Fruit fly (Drosophila melanogaster) whole organism, prepupa: ENCODE measurements around the gene Mabi.

Experiments used
- Blimp-1 ChIP-seq: fragments of 200-800 bp; sonication (Bioruptor generic); optimal IDR thresholded peaks from 3 replicates; lab custom pipeline; 2017; ENCODE audit warnings: missing biosample characterization, missing genetic modification characterization, mild to moderate bottlenecking, moderate library complexity, missing genetic modification reagents
- CG10631 ChIP-seq: fragments of 200-800 bp; sonication (Bioruptor generic); optimal IDR thresholded peaks from 2 replicates; lab custom pipeline; 2016; ENCODE audit warnings: missing biosample characterization, missing genetic modification characterization
- CG10669 ChIP-seq: fragments of 200-800 bp; sonication (Bioruptor generic); optimal IDR thresholded peaks from 3 replicates; lab custom pipeline; 2018; ENCODE audit warnings: missing biosample characterization, mild to moderate bottlenecking, missing genetic modification characterization, moderate library complexity
- CG11294 ChIP-seq: fragments of 200-800 bp; sonication (Bioruptor generic); IDR thresholded peaks from 2 replicates; pipeline ENCODE4 v1.3.6; 2022; ENCODE audit warnings: missing biosample characterization, missing genetic modification characterization
- CG11762 ChIP-seq: fragments of 200-800 bp; sonication (Bioruptor generic); optimal IDR thresholded peaks from 3 replicates; lab custom pipeline; 2016; ENCODE audit warnings: missing biosample characterization, missing genetic modification characterization; ENCODE audit not compliant: insufficient read depth
- CG11902 ChIP-seq: fragments of 200-800 bp; sonication (Bioruptor generic); optimal IDR thresholded peaks from 3 replicates; lab custom pipeline; 2016; ENCODE audit warnings: missing biosample characterization, missing genetic modification characterization
- CG15336 ChIP-seq: fragments of 200-800 bp; sonication (Bioruptor generic); IDR thresholded peaks from 2 replicates; pipeline ENCODE4 v1.3.6; 2022; ENCODE audit warnings: missing biosample characterization, missing genetic modification characterization
- CG1621 ChIP-seq: fragments of 200-800 bp; sonication (Bioruptor generic); optimal IDR thresholded peaks from 3 replicates; lab custom pipeline; 2018; ENCODE audit warnings: missing biosample characterization, mild to moderate bottlenecking, missing genetic modification characterization
- CG16779 ChIP-seq: fragments of 200-800 bp; sonication (Bioruptor generic); optimal IDR thresholded peaks from 3 replicates; lab custom pipeline; 2017; ENCODE audit warnings: missing biosample characterization, mild to moderate bottlenecking, missing genetic modification characterization
- CG31627 ChIP-seq: fragments of 200-800 bp; sonication (Bioruptor generic); optimal IDR thresholded peaks from 3 replicates; lab custom pipeline; 2016; ENCODE audit warnings: missing biosample characterization, missing genetic modification characterization
- CG32006 ChIP-seq: fragments of 200-800 bp; sonication (Bioruptor generic); optimal IDR thresholded peaks from 3 replicates; lab custom pipeline; 2017; ENCODE audit warnings: missing biosample characterization, mild to moderate bottlenecking, missing genetic modification characterization
- CG34406 ChIP-seq: fragments of 200-800 bp; sonication (Bioruptor generic); optimal IDR thresholded peaks from 3 replicates; lab custom pipeline; 2016; ENCODE audit warnings: missing biosample characterization, missing genetic modification characterization
- CG6163 ChIP-seq: fragments of 200-800 bp; sonication (Bioruptor generic); IDR thresholded peaks from 3 replicates; pipeline ENCODE4 v1.3.6; 2022; ENCODE audit warnings: missing biosample characterization, missing genetic modification characterization
- CG6276 ChIP-seq: fragments of 200-800 bp; sonication (Bioruptor generic); optimal IDR thresholded peaks from 2 replicates; lab custom pipeline; 2017; ENCODE audit warnings: missing biosample characterization, mild to moderate bottlenecking, missing genetic modification characterization
- CG6792 ChIP-seq: fragments of 200-800 bp; sonication (Bioruptor generic); optimal IDR thresholded peaks from 3 replicates; lab custom pipeline; 2016; ENCODE audit warnings: missing biosample characterization, missing genetic modification characterization
- CG6808 ChIP-seq: fragments of 200-800 bp; sonication (Bioruptor generic); optimal IDR thresholded peaks from 3 replicates; lab custom pipeline; 2017; ENCODE audit warnings: missing biosample characterization, missing genetic modification characterization, mild to moderate bottlenecking, moderate library complexity, missing genetic modification reagents
- CG6854 ChIP-seq: fragments of 200-800 bp; sonication (Bioruptor generic); optimal IDR thresholded peaks from 2 replicates; lab custom pipeline; 2017; ENCODE audit warnings: missing biosample characterization, mild to moderate bottlenecking, missing genetic modification characterization
- CG7368 ChIP-seq: fragments of 200-800 bp; sonication (Bioruptor generic); optimal IDR thresholded peaks from 3 replicates; lab custom pipeline; 2016; ENCODE audit warnings: missing biosample characterization, missing genetic modification characterization
- CG8119 ChIP-seq: fragments of 200-800 bp; sonication (Bioruptor generic); IDR thresholded peaks from 3 replicates; pipeline ENCODE4 v1.3.6; 2022; ENCODE audit warnings: missing biosample characterization, missing genetic modification characterization
- CG8319 ChIP-seq: fragments of 200-800 bp; sonication (Bioruptor generic); optimal IDR thresholded peaks from 3 replicates; lab custom pipeline; 2016; ENCODE audit warnings: missing biosample characterization, missing genetic modification characterization
- CG8632 ChIP-seq: fragments of 200-800 bp; sonication (Bioruptor generic); optimal IDR thresholded peaks from 3 replicates; lab custom pipeline; 2016; ENCODE audit warnings: missing biosample characterization, missing genetic modification characterization
- Eip75B ChIP-seq: fragments of 200-800 bp; sonication (Bioruptor generic); optimal IDR thresholded peaks from 3 replicates; lab custom pipeline; 2016; ENCODE audit warnings: missing biosample characterization, missing genetic modification characterization
- Ets21C ChIP-seq: fragments of 200-800 bp; sonication (Bioruptor generic); optimal IDR thresholded peaks from 3 replicates; lab custom pipeline; 2016; ENCODE audit warnings: missing biosample characterization, missing genetic modification characterization
- Ets96B ChIP-seq: fragments of 200-800 bp; optimal IDR thresholded peaks from 2 replicates; lab custom pipeline; 2019; ENCODE audit warnings: missing biosample characterization, mild to moderate bottlenecking, missing genetic modification characterization, moderate library complexity
- Gug ChIP-seq: fragments of 200-800 bp; sonication (Bioruptor generic); IDR thresholded peaks from 2 replicates; pipeline ENCODE4 v1.3.6; 2022; ENCODE audit warnings: missing biosample characterization, missing genetic modification characterization
- Hr39 ChIP-seq: fragments of 200-800 bp; sonication (Bioruptor generic); optimal IDR thresholded peaks from 2 replicates; lab custom pipeline; 2016; ENCODE audit warnings: missing biosample characterization, missing genetic modification characterization
- Hr4 ChIP-seq: fragments of 200-800 bp; sonication (Bioruptor generic); optimal IDR thresholded peaks from 3 replicates; lab custom pipeline; 2016; ENCODE audit warnings: missing biosample characterization, missing genetic modification characterization
- OdsH ChIP-seq: fragments of 200-800 bp; sonication (Bioruptor generic); optimal IDR thresholded peaks from 3 replicates; lab custom pipeline; 2016; ENCODE audit warnings: missing biosample characterization, missing genetic modification characterization
- Sox102F ChIP-seq: fragments of 200-800 bp; sonication (Bioruptor generic); optimal IDR thresholded peaks from 2 replicates; lab custom pipeline; 2016; ENCODE audit warnings: missing biosample characterization, mild to moderate bottlenecking, missing genetic modification characterization
- Sox14 ChIP-seq: fragments of 200-800 bp; sonication (Bioruptor generic); optimal IDR thresholded peaks from 3 replicates; lab custom pipeline; 2016; ENCODE audit warnings: missing biosample characterization, missing genetic modification characterization
- Sox15 ChIP-seq: fragments of 200-800 bp; sonication (Bioruptor generic); optimal IDR thresholded peaks from 3 replicates; lab custom pipeline; 2016; ENCODE audit warnings: missing biosample characterization, missing genetic modification characterization
- achi ChIP-seq: fragments of 200-800 bp; sonication (Bioruptor generic); optimal IDR thresholded peaks from 3 replicates; lab custom pipeline; 2016; ENCODE audit warnings: missing biosample characterization, missing genetic modification characterization
- acj6 ChIP-seq: fragments of 200-800 bp; sonication (Bioruptor generic); optimal IDR thresholded peaks from 3 replicates; lab custom pipeline; 2016; ENCODE audit warnings: missing biosample characterization, missing genetic modification characterization
- cyc ChIP-seq: fragments of 200-800 bp; sonication (Bioruptor generic); optimal IDR thresholded peaks from 3 replicates; lab custom pipeline; 2016; ENCODE audit warnings: missing biosample characterization, missing genetic modification characterization
- dsx ChIP-seq: fragments of 200-800 bp; optimal IDR thresholded peaks from 3 replicates; lab custom pipeline; 2019; ENCODE audit warnings: missing biosample characterization, mild to moderate bottlenecking, missing genetic modification characterization, moderate library complexity; ENCODE audit not compliant: poor library complexity, severe bottlenecking
- eg ChIP-seq: fragments of 200-800 bp; sonication (Bioruptor generic); IDR thresholded peaks from 3 replicates; pipeline ENCODE4 v1.3.6; 2022; ENCODE audit warnings: missing biosample characterization, missing genetic modification characterization
- esn ChIP-seq: fragments of 200-800 bp; sonication (Bioruptor generic); optimal IDR thresholded peaks from 2 replicates; lab custom pipeline; 2016; ENCODE audit warnings: missing biosample characterization, mild to moderate bottlenecking, missing genetic modification characterization, moderate library complexity
- fd59A ChIP-seq: fragments of 200-800 bp; sonication (Bioruptor generic); optimal IDR thresholded peaks from 2 replicates; lab custom pipeline; 2017; ENCODE audit warnings: missing biosample characterization, mild to moderate bottlenecking, missing genetic modification characterization, missing genetic modification reagents
- fd85E ChIP-seq: fragments of 200-800 bp; sonication (Bioruptor generic); optimal IDR thresholded peaks from 3 replicates; lab custom pipeline; 2016; ENCODE audit warnings: missing biosample characterization, missing genetic modification characterization
- fkh ChIP-seq: fragments of 200-800 bp; sonication (Bioruptor generic); optimal IDR thresholded peaks from 3 replicates; lab custom pipeline; 2017; ENCODE audit warnings: missing biosample characterization, mild to moderate bottlenecking, missing genetic modification characterization, moderate library complexity
- lz ChIP-seq: fragments of 200-800 bp; sonication (Bioruptor generic); optimal IDR thresholded peaks from 3 replicates; lab custom pipeline; 2016; ENCODE audit warnings: missing biosample characterization, missing genetic modification characterization
- net ChIP-seq: fragments of 200-800 bp; sonication (Bioruptor generic); optimal IDR thresholded peaks from 3 replicates; lab custom pipeline; 2016; ENCODE audit warnings: missing biosample characterization, missing genetic modification characterization
- pdm3 ChIP-seq: fragments of 200-800 bp; sonication (Bioruptor generic); optimal IDR thresholded peaks from 3 replicates; lab custom pipeline; 2016; ENCODE audit warnings: missing biosample characterization, missing genetic modification characterization
- salr ChIP-seq, 2 experiments: fragments of 200-800 bp; sonication (Bioruptor generic); optimal IDR thresholded peaks; 3 replicates each; lab custom pipeline; 2016 to 2018; ENCODE audit warnings: missing biosample characterization in 2 of 2, missing genetic modification characterization in 2 of 2, mild to moderate bottlenecking in 1 of 2
- spab ChIP-seq: fragments of 200-800 bp; sonication (Bioruptor generic); optimal IDR thresholded peaks from 2 replicates; lab custom pipeline; 2017; ENCODE audit warnings: missing biosample characterization, mild to moderate bottlenecking, missing genetic modification characterization, missing genetic modification reagents
- svp ChIP-seq: fragments of 200-800 bp; sonication (Bioruptor generic); peaks from one replicate; lab custom pipeline; 2016; ENCODE audit warnings: missing biosample characterization, missing genetic modification characterization
- topi ChIP-seq: fragments of 200-800 bp; sonication (Bioruptor generic); optimal IDR thresholded peaks from 3 replicates; lab custom pipeline; 2016; ENCODE audit warnings: missing biosample characterization, missing genetic modification characterization
- vri ChIP-seq: fragments of 200-800 bp; sonication (Bioruptor generic); optimal IDR thresholded peaks from 3 replicates; lab custom pipeline; 2016; ENCODE audit warnings: missing biosample characterization, mild to moderate bottlenecking, missing genetic modification characterization

The Mabi gene

dm6 chr2L:13268040-13268652 is 33.7 kb upstream of the Mabi start (continued):
- TF ChIP-seq Ets21C (GFP tag; lab: Kevin White, UChicago) (no peak), CG7368 (GFP tag; lab: Kevin White, UChicago) (no peak), esn (GFP tag; lab: Kevin White, UChicago) (no peak), CG32006 (GFP tag; lab: Kevin White, UChicago) (peak; percentile 72), CG8319 (GFP tag; lab: Kevin White, UChicago) (no peak), CG1621 (tag; lab: Kevin White, UChicago) (peak; percentile 4), CG8119 (GFP tag; lab: Robert Waterston, UW) (peak; percentile 72), Hr4 (GFP tag; lab: Kevin White, UChicago) (no peak), CG11762 (GFP tag; lab: Kevin White, UChicago) (no peak), CG11902 (GFP tag; lab: Kevin White, UChicago) (no peak), fd59A (no peak), topi (no peak), Gug (GFP tag; lab: Robert Waterston, UW) (peak; percentile 31; the same call in 1 of the 2 replicates), fkh (GFP tag; lab: Kevin White, UChicago) (no peak), Hr39 (GFP tag; lab: Kevin White, UChicago) (no peak), CG6792 (no peak), spab (GFP tag; lab: Kevin White, UChicago) (peak; percentile 33), CG10631 (peak; percentile 51), cyc (no peak), CG6276 (peak; percentile 25), CG34406 (no peak), CG6808 (GFP tag; lab: Kevin White, UChicago) (peak; percentile 51), Sox15 (GFP tag; lab: Kevin White, UChicago) (no peak), lz (GFP tag; lab: Kevin White, UChicago) (no peak)

dm6 chr2L:13266627-13267026 is 32.2 kb upstream of the Mabi start:
- TF ChIP-seq CG6808 (GFP tag; lab: Kevin White, UChicago) (peak; percentile 21), Blimp-1 (no peak), CG32006 (GFP tag; lab: Kevin White, UChicago) (peak; percentile 17), net (GFP tag; lab: Kevin White, UChicago) (no peak), dsx (GFP tag; lab: Kevin White, UChicago) (no peak), cyc (no peak), Gug (GFP tag; lab: Robert Waterston, UW) (no peak), CG34406 (no peak), pdm3 (GFP tag; lab: Kevin White, UChicago) (no peak), CG6276 (no peak), CG16779 (no peak), Ets96B (tag; lab: Kevin White, UChicago) (no peak), Sox102F (no peak), Eip75B (GFP tag; lab: Kevin White, UChicago) (no peak), eg (GFP tag; lab: Robert Waterston, UW) (peak; percentile 47; the same call in 1 of the 3 replicates), CG11762 (GFP tag; lab: Kevin White, UChicago) (no peak), Sox14 (GFP tag; lab: Kevin White, UChicago) (no peak), fd59A (no peak), CG11902 (GFP tag; lab: Kevin White, UChicago) (no peak), CG1621 (tag; lab: Kevin White, UChicago) (peak; percentile 41), vri (no peak), lz (GFP tag; lab: Kevin White, UChicago) (no peak), CG6163 (GFP tag; lab: Robert Waterston, UW) (no peak), CG7368 (GFP tag; lab: Kevin White, UChicago) (no peak), Hr4 (GFP tag; lab: Kevin White, UChicago) (no peak), CG8632 (no peak), Sox15 (GFP tag; lab: Kevin White, UChicago) (no peak), fd85E (GFP tag; lab: Kevin White, UChicago) (no peak), fkh (GFP tag; lab: Kevin White, UChicago) (no peak), svp (GFP tag; lab: Kevin White, UChicago) (no peak), CG11294 (no peak), CG31627 (GFP tag; lab: Kevin White, UChicago) (no peak), salr (GFP tag; optimal IDR thresholded peaks at IDR 0.05; lab: Kevin White, UChicago) (no peak), CG15336 (GFP tag; lab: Robert Waterston, UW) (no peak; the same call in 1 of the 2 replicates), CG10669 (no peak), achi (GFP tag; lab: Kevin White, UChicago) (no peak), OdsH (GFP tag; lab: Kevin White, UChicago) (no peak), CG6854 (GFP tag; lab: Kevin White, UChicago) (no peak), acj6 (GFP tag; lab: Kevin White, UChicago) (no peak)
